Worm (Caenorhabditis elegans) whole organism, L1 larva: ENCODE data around the gene faah-2.
A peak's percentile ranks its signal among the peaks of the same experiment; 100 is the strongest.

Experiments used
- F16B12.6 ChIP-seq: fragments of 150-350 bp; optimal IDR thresholded peaks from 2 replicates; lab custom pipeline; 2014; ENCODE audit warnings: missing biosample characterization, missing genetic modification characterization
- efl-1 ChIP-seq, 4 experiments: fragments of 150-350 bp; optimal IDR thresholded peaks in 3 of 4; peaks in 1 of 4; 1 replicate in 1 of 4; 2 replicates in 3 of 4; lab custom pipeline; 2014; ENCODE audit warnings: missing biosample characterization in 2 of 4, missing genetic modification characterization in 2 of 4, missing genetic modification reagents in 2 of 4
- efl-3 ChIP-seq: fragments of 200-800 bp; sonication (Bioruptor generic); optimal IDR thresholded peaks from 2 replicates; lab custom pipeline; 2018; ENCODE audit warnings: mild to moderate bottlenecking, missing genetic modification characterization, missing compliant biosample characterization
- ets-5 ChIP-seq: fragments of 200-800 bp; sonication (Bioruptor generic); IDR thresholded peaks from 2 replicates; pipeline ENCODE4 v1.3.6; 2022; ENCODE audit warnings: missing genetic modification characterization, missing compliant biosample characterization
- fkh-10 ChIP-seq: sonication (generic microtip); optimal IDR thresholded peaks from 2 replicates; lab custom pipeline; 2017; ENCODE audit warnings: missing biosample characterization, missing genetic modification reagents, missing genetic modification characterization
- hpl-2 ChIP-seq: fragments of 150-350 bp; optimal IDR thresholded peaks from 2 replicates; lab custom pipeline; 2014; ENCODE audit warnings: missing biosample characterization, missing genetic modification reagents, missing genetic modification characterization
- isw-1 ChIP-seq: fragments of 200-800 bp; sonication (Bioruptor generic); IDR thresholded peaks from 2 replicates; pipeline ENCODE4 v1.3.6; 2022; ENCODE audit warnings: missing genetic modification characterization, missing compliant biosample characterization
- lin-13 ChIP-seq: fragments of 150-350 bp; optimal IDR thresholded peaks from 2 replicates; lab custom pipeline; 2014; ENCODE audit warnings: missing biosample characterization, missing genetic modification reagents, missing genetic modification characterization
- lin-35 ChIP-seq, 2 experiments: fragments of 150-350 bp; optimal IDR thresholded peaks; 2 replicates each; lab custom pipeline; 2014; ENCODE audit warnings: missing biosample characterization in 2 of 2, missing genetic modification characterization in 2 of 2, missing genetic modification reagents in 2 of 2
- lsy-2 ChIP-seq, 2 experiments: fragments of 150-350 bp; optimal IDR thresholded peaks; 2 replicates each; lab custom pipeline; 2014; ENCODE audit warnings: missing biosample characterization in 2 of 2, missing genetic modification characterization in 2 of 2
- nhr-11 ChIP-seq: fragments of 150-350 bp; optimal IDR thresholded peaks from 2 replicates; lab custom pipeline; 2014; ENCODE audit warnings: missing biosample characterization, missing genetic modification characterization
- nhr-19 ChIP-seq: fragments of 200-800 bp; sonication (Bioruptor generic); conservative IDR thresholded peaks from 2 replicates; pipeline ENCODE4 v1.3.6; 2022; ENCODE audit warnings: missing genetic modification characterization, missing compliant biosample characterization
- nhr-20 ChIP-seq: sonication (generic microtip); optimal IDR thresholded peaks from 2 replicates; lab custom pipeline; 2016; ENCODE audit warnings: mild to moderate bottlenecking, missing genetic modification characterization, missing compliant biosample characterization
- nhr-28 ChIP-seq: fragments of 150-350 bp; optimal IDR thresholded peaks from 2 replicates; lab custom pipeline; 2014; ENCODE audit warnings: missing biosample characterization, missing genetic modification characterization
- nhr-84 ChIP-seq: sonication (generic microtip); optimal IDR thresholded peaks from 2 replicates; lab custom pipeline; 2017; ENCODE audit warnings: missing biosample characterization, missing genetic modification characterization
- sox-4 ChIP-seq: sonication (generic microtip); optimal IDR thresholded peaks from 2 replicates; lab custom pipeline; 2016; ENCODE audit warnings: missing genetic modification characterization, missing compliant biosample characterization
- unc-130 ChIP-seq: fragments of 150-350 bp; optimal IDR thresholded peaks from 2 replicates; lab custom pipeline; 2017; ENCODE audit warnings: missing biosample characterization, missing genetic modification characterization, inconsistent platforms
- vab-15 ChIP-seq: sonication (generic microtip); optimal IDR thresholded peaks from 2 replicates; lab custom pipeline; 2017; ENCODE audit warnings: missing genotype, mild to moderate bottlenecking, missing genetic modification characterization, missing compliant biosample characterization
- xbp-1 ChIP-seq: sonication (generic microtip); optimal IDR thresholded peaks from 2 replicates; lab custom pipeline; 2016; ENCODE audit warnings: missing genetic modification characterization, missing compliant biosample characterization
- zag-1 ChIP-seq: fragments of 150-350 bp; optimal IDR thresholded peaks from 2 replicates; lab custom pipeline; 2014; ENCODE audit warnings: missing biosample characterization, missing genetic modification characterization
- zip-4 ChIP-seq: fragments of 200-800 bp; sonication (Bioruptor generic); optimal IDR thresholded peaks from 2 replicates; lab custom pipeline; 2018; ENCODE audit warnings: mild to moderate bottlenecking, missing genetic modification characterization, moderate library complexity, missing compliant biosample characterization

faah-2 gene

DNA sequence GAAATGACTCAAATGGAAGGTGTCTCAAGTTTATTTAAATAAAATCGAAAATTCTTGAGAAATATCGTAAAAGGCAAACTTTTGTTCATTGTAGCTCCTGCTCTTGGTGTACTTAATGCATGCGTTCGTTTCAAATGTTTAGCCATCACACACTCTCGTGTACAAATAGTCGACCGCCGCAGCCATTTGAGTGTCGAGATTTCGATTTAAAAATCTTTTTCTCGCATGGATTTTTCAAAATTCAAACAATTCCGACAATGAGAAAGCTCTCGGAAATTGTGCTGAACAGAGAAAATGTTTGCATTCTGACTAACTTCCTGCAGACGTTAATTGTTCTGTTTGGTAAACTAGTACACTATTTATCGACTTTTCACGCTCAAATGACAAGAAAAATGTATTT lies 47.0 kb downstream of the faah-2 start (continued):
- no peak for TF ChIP-seq efl-3 (GFP tag; lab: Kevin White, UChicago)
- no peak for TF ChIP-seq isw-1
- no peak for TF ChIP-seq ets-5
- no peak for TF ChIP-seq lin-13
- TF ChIP-seq F16B12.6: no peak

DNA sequence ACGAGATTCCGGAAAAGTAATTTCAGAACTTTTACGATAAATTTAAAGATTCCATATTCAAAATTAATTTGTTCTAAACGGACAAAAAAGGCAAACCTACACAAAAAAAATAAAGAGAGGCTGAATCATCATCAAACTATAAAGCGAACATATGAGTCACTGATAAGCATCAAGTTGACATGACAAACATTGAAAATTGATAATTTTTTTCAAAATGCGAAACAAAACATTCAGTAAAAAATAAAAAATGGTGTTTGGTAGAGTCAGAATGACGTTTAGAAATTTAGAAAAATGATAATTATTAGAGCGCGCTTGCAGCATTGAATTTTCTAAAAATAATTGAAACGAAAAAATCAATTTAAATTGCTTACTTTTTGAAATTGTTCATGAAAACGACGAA lies 47.6 kb downstream of the faah-2 start:
- TF ChIP-seq nhr-28 (tag; lab: Kevin White, UChicago) (no peak), xbp-1 (tag; lab: Kevin White, UChicago) (no peak), nhr-11 (tag; lab: Kevin White, UChicago) (no peak), nhr-84 (tag; lab: Kevin White, UChicago) (no peak), hpl-2 (GFP tag; lab: Kevin White, UChicago) (no peak), nhr-20 (no peak), lsy-2 (tag; optimal IDR thresholded peaks at IDR 0.05; lab: Kevin White, UChicago) (no peak), vab-15 (tag; lab: Kevin White, UChicago) (no peak), sox-4 (no peak), lin-35 (GFP tag; optimal IDR thresholded peaks at IDR 0.05; lab: Kevin White, UChicago) (no peak), zip-4 (GFP tag; lab: Kevin White, UChicago) (no peak), unc-130 (no peak)

DNA sequence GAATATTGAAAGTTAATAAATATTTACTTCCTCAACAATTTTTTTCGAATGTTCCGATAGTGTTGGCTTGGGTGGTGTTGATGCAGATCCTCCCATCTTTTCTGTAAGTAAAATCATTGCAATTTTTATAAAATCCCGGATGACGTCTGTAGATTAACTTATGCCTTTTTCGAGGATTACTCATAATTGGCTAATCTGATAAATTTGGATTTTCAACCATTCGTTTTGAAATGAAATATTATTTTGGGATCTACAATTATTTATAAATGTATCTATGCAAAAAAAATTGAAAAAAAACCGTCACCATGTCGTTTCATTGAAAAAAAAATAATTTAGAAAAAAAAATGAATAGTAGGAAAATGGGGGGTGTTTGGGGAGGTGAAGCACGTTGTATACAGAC lies 48.9 kb downstream of the faah-2 start, which contains the start of gene glrx-22:
glrx-22 (minus strand) TSS at position 101 of the 400 bp plus-strand sequence.
- TF ChIP-seq fkh-10 (GFP tag; lab: Kevin White, UChicago) (no peak), nhr-28 (tag; lab: Kevin White, UChicago) (no peak), nhr-19 (GFP tag; lab: Robert Waterston, UW) (no peak)
- TF ChIP-seq, all 84 proteins: peak for 0

DNA sequence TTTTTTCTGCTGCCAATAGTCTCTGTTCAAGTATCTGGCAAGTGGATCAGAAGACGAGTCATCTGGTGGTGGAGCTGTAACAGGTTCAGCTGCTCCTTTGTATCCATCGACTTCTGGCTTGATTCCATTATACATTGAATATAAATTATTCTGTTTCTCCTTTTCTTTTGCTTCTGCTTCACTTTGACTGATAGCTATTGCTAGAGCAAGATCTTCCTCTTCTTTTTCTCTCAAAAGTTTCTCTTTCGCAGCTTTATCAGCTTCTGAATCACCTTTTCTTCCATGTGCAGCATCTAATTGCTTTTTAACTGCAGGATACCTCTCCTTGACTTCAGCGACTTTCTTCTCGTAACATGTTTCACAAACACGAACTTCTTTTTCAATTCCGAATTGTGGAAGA lies 51.3 kb downstream of the faah-2 start:
- TF ChIP-seq efl-1 (optimal IDR thresholded peaks at IDR 0.05; lab: Kevin White, UChicago): no peak
- peak in 1 of 2 experiments; percentile 43 for TF ChIP-seq efl-1 (GFP tag; optimal IDR thresholded peaks at IDR 0.05 in 1 of 2; lab: Kevin White, UChicago)
- TF ChIP-seq zag-1 (tag; lab: Kevin White, UChicago): no peak
- TF ChIP-seq, all 84 proteins: peak for 1
